Worm (Caenorhabditis elegans) whole organism, L4 larva: ENCODE measurements around the gene cey-1.

Experiments used
- fkh-10 ChIP-seq: fragments of 150-350 bp; optimal IDR thresholded peaks from 2 replicates; lab custom pipeline; 2014; ENCODE audit warnings: missing biosample characterization, missing genetic modification reagents, missing genetic modification characterization
- lin-15B ChIP-seq: fragments of 150-350 bp; sonication (generic microtip); optimal IDR thresholded peaks from 3 replicates; lab custom pipeline; 2014; ENCODE audit warnings: missing biosample characterization, missing genetic modification characterization
- mdt-29 ChIP-seq: fragments of 200-800 bp; sonication (Bioruptor generic); IDR thresholded peaks from 2 replicates; pipeline ENCODE4 v1.3.6; 2022; ENCODE audit warnings: missing genetic modification reagents, missing genetic modification characterization, missing compliant biosample characterization
- pha-4 ChIP-seq, 2 experiments: fragments of 150-350 bp in 1 of 2; fragments of 200-800 bp in 1 of 2; sonication (Bioruptor generic) in 1 of 2; IDR thresholded peaks in 1 of 2; optimal IDR thresholded peaks in 1 of 2; 2 replicates each; pipeline versions ENCODE4 v1.3.6 to Lab custom; 2014 to 2022; ENCODE audit warnings: missing genetic modification characterization in 2 of 2, missing genetic modification reagents in 2 of 2, missing biosample characterization in 1 of 2, missing compliant biosample characterization in 1 of 2

DNA sequence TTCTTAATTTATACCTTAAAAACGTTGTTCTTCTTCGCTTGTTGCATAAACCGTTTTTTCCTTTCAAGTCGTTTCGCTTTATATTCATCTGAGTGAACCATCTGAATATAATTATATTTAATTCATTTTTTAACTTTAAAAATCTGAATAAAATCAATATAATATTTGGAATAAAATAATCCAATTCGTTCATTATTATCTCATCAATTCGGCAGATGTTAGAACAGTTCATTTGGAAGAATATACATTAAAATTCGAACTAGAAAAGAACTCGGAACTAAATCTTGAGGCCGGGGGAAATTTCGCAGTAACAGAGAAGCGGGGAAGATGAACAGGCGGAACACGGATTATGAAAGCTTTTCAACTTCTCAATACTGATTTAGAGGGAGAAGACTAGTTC is 7.9 kb upstream of the cey-1 start, which contains the start of gene F33A8.4:
- TF ChIP-seq lin-15B (tag; lab: Kevin White, UChicago) = no peak
- TF ChIP-seq mdt-29 (GFP tag; lab: Robert Waterston, UW) = no peak
- TF ChIP-seq fkh-10 (GFP tag; lab: Kevin White, UChicago) = no peak
- TF ChIP-seq pha-4 (GFP tag; IDR thresholded peaks at IDR 0.05; lab: Robert Waterston, UW) = no peak
- no peak for TF ChIP-seq pha-4 (tag; optimal IDR thresholded peaks at IDR 0.05; lab: Kevin White, UChicago)
